Fruit fly (Drosophila melanogaster): Measurements from ENCODE around the gene Orct.

DNA sequence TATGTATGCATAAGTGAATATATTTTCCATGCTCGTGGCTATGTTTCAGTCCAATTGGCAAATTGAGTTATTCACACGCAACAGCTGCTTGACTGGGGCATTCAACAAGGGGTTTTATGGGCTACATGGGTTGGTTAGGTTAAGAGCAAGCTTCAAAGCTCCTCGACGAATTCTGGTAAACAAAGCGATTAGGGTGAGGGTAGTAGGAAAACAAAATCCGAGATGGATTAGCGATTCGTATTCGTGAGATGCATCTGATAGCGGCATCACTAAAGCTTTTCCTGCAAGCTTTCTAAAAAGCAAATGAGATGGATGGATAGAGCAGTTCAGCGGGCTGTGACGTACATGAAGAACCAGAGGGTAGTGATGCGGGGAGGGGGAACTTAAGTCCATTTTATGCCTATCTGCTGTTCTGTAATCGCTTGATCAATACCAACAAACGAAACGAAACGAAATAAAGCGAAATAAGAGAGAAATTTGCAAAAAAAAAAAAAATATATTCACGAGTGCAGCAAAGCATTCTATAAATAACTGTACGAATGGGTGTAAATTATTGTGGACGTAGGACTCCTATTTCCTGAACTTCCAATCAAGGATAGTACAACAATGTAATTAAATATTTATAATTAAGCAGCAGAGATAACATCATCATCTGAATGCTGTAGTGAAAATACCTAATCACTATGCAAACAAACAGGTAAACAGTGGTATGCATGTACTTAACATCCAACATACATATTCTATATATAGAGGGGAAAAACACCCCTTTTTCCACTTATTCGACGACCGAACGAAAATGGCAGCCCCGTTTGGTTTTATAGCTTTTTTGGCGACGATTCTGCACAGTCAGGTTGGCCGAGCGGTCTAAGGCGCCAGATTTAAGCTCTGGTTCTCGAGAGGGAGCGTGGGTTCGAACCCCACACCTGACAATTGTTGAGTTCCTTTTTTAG, 11.4 kb upstream of the Orct start:
- TF ChIP-seq Gug (GFP tag; IDR thresholded peaks at IDR 0.05) (no peak), Ets21C (GFP tag; optimal IDR thresholded peaks at IDR 0.05) (no peak), acj6 (GFP tag; optimal IDR thresholded peaks at IDR 0.05) (no peak), CG16779 (tag; optimal IDR thresholded peaks at IDR 0.05) (no peak)

Measured in whole organism, prepupa.